Worm (Caenorhabditis elegans): Measurements from ENCODE around the gene cut-3.
"Not testable (repeated sequence)": the region's sequence is repeated elsewhere in the genome, so short reads cannot be mapped to it uniquely, and the experiment has no call there.

DNA sequence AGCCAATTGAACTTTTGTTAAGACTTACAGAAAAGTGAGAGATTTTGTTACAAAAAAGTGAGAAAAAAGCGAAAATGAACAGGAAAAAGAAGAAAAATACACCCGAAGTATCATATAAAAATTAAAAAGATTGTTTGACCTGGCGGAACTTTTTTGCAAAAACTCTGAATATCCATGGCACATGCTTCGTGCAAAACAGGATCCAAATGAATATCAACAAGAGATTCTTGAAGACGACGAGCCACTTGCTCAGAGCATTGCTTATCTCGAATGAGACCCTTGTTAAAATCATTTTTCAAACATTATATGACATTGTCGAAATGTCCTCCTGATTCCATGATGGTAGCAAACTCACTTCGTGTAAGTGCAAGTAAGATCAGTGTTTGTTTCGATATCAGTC, 26.8 kb downstream of the cut-3 start, which contains the start of gene F14E5.8:
- not testable (repeated sequence) for TF ChIP-seq ama-1 (optimal IDR thresholded peaks at IDR 0.05); nhr-102 (tag; optimal IDR thresholded peaks at IDR 0.05); daf-16 (GFP tag; optimal IDR thresholded peaks at IDR 0.05); daf-16 (tag; optimal IDR thresholded peaks at IDR 0.05); unc-62 (GFP tag; optimal IDR thresholded peaks at IDR 0.05 in 1 of 2); unc-62 (tag; optimal IDR thresholded peaks at IDR 0.05)

Data from whole organism, L4 larva.